Fruit fly (Drosophila melanogaster): ENCODE results near the gene Nagk.

DNA sequence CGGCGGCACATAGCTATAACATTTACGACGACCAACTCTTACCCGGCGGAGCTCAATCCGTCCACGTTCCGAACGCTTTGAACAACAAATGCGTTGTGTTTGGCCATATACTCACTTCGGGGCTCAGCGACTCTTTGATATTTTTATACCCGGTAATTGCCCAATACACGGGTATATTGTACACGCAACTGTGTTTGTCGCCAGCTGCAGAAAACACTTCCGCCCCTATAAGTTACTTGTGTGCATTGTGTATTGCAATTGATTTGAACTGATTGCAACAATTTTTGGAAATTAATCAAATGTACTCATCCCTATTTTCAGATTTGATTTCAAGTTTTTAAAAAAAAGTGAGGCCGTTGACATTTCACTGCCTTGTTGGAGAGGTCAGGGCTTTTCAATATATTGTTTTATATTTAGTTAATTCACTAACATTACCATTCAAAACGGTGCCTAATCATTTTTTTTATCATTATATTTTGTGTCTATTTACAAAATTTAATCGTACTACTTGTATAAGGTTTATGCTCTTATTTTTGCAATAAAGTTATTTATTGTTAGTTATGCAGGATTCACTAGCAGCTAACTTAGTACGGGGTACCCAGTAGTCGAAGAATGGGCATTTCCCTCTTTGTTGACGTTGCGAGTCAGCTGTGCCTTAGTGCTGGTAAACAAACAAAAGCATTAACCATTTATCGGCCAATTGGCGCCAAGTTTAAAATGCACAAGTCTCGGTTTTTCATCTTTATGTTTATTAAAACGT is at the start of gene Nagk:
- TF ChIP-seq CG8478 (optimal IDR thresholded peaks at IDR 0.05): no peak
- TF ChIP-seq psq (optimal IDR thresholded peaks at IDR 0.05): no peak
- TF ChIP-seq pan (optimal IDR thresholded peaks at IDR 0.05): peak; percentile 96
- no peak for TF ChIP-seq usp (GFP tag; optimal IDR thresholded peaks at IDR 0.05)
- no peak for TF ChIP-seq EcR (GFP tag; optimal IDR thresholded peaks at IDR 0.05)
- no peak for TF ChIP-seq Dll (optimal IDR thresholded peaks at IDR 0.05)
